Fruit fly (Drosophila melanogaster) whole organism, embryonic: ENCODE measurements around the gene CG5214.

Source experiments
- Asciz ChIP-seq: fragments of 200-800 bp; sonication (Bioruptor generic); optimal IDR thresholded peaks from 2 replicates; lab custom pipeline; 2017; ENCODE audit warnings: missing biosample characterization, mild to moderate bottlenecking, missing genetic modification characterization, missing genetic modification reagents
- Atf6 ChIP-seq: fragments of 200-800 bp; sonication (Bioruptor generic); IDR thresholded peaks from 2 replicates; pipeline ENCODE4 v1.3.6; 2022; ENCODE audit warnings: missing biosample characterization, missing genetic modification characterization
- CG10321 ChIP-seq: fragments of 200-800 bp; sonication (Bioruptor generic); IDR thresholded peaks from 2 replicates; pipeline ENCODE4 v1.3.6; 2022; ENCODE audit warnings: missing biosample characterization, missing genetic modification characterization
- CG11696 ChIP-seq: fragments of 200-800 bp; sonication (Bioruptor generic); IDR thresholded peaks from 2 replicates; pipeline ENCODE4 v1.3.6; 2022; ENCODE audit warnings: missing biosample characterization, missing genetic modification characterization
- CG12236 ChIP-seq: fragments of 200-800 bp; sonication (Bioruptor generic); optimal IDR thresholded peaks from 2 replicates; lab custom pipeline; 2016; ENCODE audit warnings: missing biosample characterization, missing genetic modification characterization
- CG13424 ChIP-seq: fragments of 200-800 bp; sonication (Bioruptor generic); optimal IDR thresholded peaks from 2 replicates; lab custom pipeline; 2019; ENCODE audit warnings: missing biosample characterization, mild to moderate bottlenecking, missing genetic modification characterization, moderate library complexity
- CG15073 ChIP-seq: fragments of 200-800 bp; sonication (Bioruptor generic); optimal IDR thresholded peaks from 2 replicates; lab custom pipeline; 2016; ENCODE audit warnings: missing biosample characterization, missing genetic modification characterization
- CG15696 ChIP-seq: fragments of 200-800 bp; sonication (Bioruptor generic); optimal IDR thresholded peaks from 2 replicates; lab custom pipeline; 2019; ENCODE audit warnings: missing biosample characterization, mild to moderate bottlenecking, missing genetic modification characterization, moderate library complexity
- CG1647 ChIP-seq: fragments of 200-800 bp; sonication (Bioruptor generic); optimal IDR thresholded peaks from 3 replicates; lab custom pipeline; 2016; ENCODE audit warnings: missing biosample characterization, missing genetic modification characterization
- CG16779 ChIP-seq: fragments of 200-800 bp; sonication (Bioruptor generic); IDR thresholded peaks from 2 replicates; pipeline ENCODE4 v1.3.6; 2022; ENCODE audit warnings: missing biosample characterization, missing genetic modification characterization
- CG17359 ChIP-seq: fragments of 200-800 bp; sonication (Bioruptor generic); optimal IDR thresholded peaks from 3 replicates; lab custom pipeline; 2018; ENCODE audit warnings: missing biosample characterization, mild to moderate bottlenecking, missing genetic modification characterization, moderate library complexity
- CG2199 ChIP-seq: fragments of 200-800 bp; sonication (Bioruptor generic); IDR thresholded peaks from 3 replicates; pipeline ENCODE4 v1.3.6; 2022; ENCODE audit warnings: missing biosample characterization, missing genetic modification characterization
- CG2202 ChIP-seq: fragments of 200-800 bp; sonication (Bioruptor generic); optimal IDR thresholded peaks from 2 replicates; lab custom pipeline; 2018; ENCODE audit warnings: missing biosample characterization, mild to moderate bottlenecking, missing genetic modification characterization
- CG30020 ChIP-seq: fragments of 200-800 bp; optimal IDR thresholded peaks from 2 replicates; lab custom pipeline; 2019; ENCODE audit warnings: missing biosample characterization, mild to moderate bottlenecking, missing genetic modification characterization, moderate library complexity
- CG3163 ChIP-seq: fragments of 200-800 bp; sonication (Bioruptor generic); optimal IDR thresholded peaks from 3 replicates; lab custom pipeline; 2016; ENCODE audit warnings: missing biosample characterization, missing genetic modification characterization
- CG32532 ChIP-seq: fragments of 200-800 bp; sonication (Bioruptor generic); IDR thresholded peaks from 2 replicates; pipeline ENCODE4 v1.3.6; 2022; ENCODE audit warnings: missing biosample characterization, missing genetic modification characterization
- CG3407 ChIP-seq: fragments of 200-800 bp; sonication (Bioruptor generic); optimal IDR thresholded peaks from 2 replicates; lab custom pipeline; 2018; ENCODE audit warnings: missing biosample characterization, mild to moderate bottlenecking, missing genetic modification characterization
- CG4360 ChIP-seq: fragments of 200-800 bp; sonication (Bioruptor generic); IDR thresholded peaks from 2 replicates; pipeline ENCODE4 v1.3.6; 2022; ENCODE audit warnings: missing biosample characterization, missing genetic modification characterization
- CG9215 ChIP-seq: fragments of 200-800 bp; sonication (Bioruptor generic); IDR thresholded peaks from 2 replicates; pipeline ENCODE4 v1.3.6; 2022; ENCODE audit warnings: missing biosample characterization, missing genetic modification characterization
- Chrac-16 ChIP-seq: fragments of 200-800 bp; sonication (Bioruptor generic); optimal IDR thresholded peaks from 3 replicates; lab custom pipeline; 2016; ENCODE audit warnings: missing biosample characterization, missing genetic modification characterization
- Dbx ChIP-seq: fragments of 200-800 bp; sonication (Bioruptor generic); IDR thresholded peaks from 3 replicates; pipeline ENCODE4 v1.3.6; 2022; ENCODE audit warnings: missing biosample characterization, missing genetic modification characterization
- Dip3 ChIP-seq: fragments of 200-800 bp; sonication (Bioruptor generic); optimal IDR thresholded peaks from 3 replicates; lab custom pipeline; 2016; ENCODE audit warnings: missing biosample characterization, missing genetic modification characterization
- E2f2 ChIP-seq: fragments of 200-800 bp; sonication (Bioruptor generic); IDR thresholded peaks from 2 replicates; pipeline ENCODE4 v1.3.6; 2022; ENCODE audit warnings: missing biosample characterization, missing genetic modification characterization
- Ets97D ChIP-seq: fragments of 200-800 bp; sonication (Bioruptor generic); optimal IDR thresholded peaks from 3 replicates; lab custom pipeline; 2016; ENCODE audit warnings: missing biosample characterization, missing genetic modification characterization
- Fer1 ChIP-seq: fragments of 200-800 bp; sonication (Bioruptor generic); optimal IDR thresholded peaks from 2 replicates; lab custom pipeline; 2017; ENCODE audit warnings: missing biosample characterization, mild to moderate bottlenecking, missing genetic modification characterization
- HLH4C ChIP-seq: fragments of 200-800 bp; sonication (Bioruptor generic); IDR thresholded peaks from 3 replicates; pipeline ENCODE4 v1.3.6; 2022; ENCODE audit warnings: missing biosample characterization, missing genetic modification characterization; ENCODE audit not compliant: partially characterized antibody
- Hr78 ChIP-seq, 2 experiments: fragments of 200-800 bp in 1 of 2; fragments of >200 bp in 1 of 2; sonication (Bioruptor generic) in 1 of 2; optimal IDR thresholded peaks; 2 replicates each; lab custom pipeline; 2017 to 2019; ENCODE audit warnings: missing biosample characterization in 2 of 2, missing genetic modification characterization in 2 of 2, mild to moderate bottlenecking in 1 of 2, moderate library complexity in 1 of 2
- Meics ChIP-seq: fragments of 200-800 bp; sonication (Bioruptor generic); optimal IDR thresholded peaks from 2 replicates; lab custom pipeline; 2017; ENCODE audit warnings: missing biosample characterization, mild to moderate bottlenecking, missing genetic modification characterization
- Mrtf ChIP-seq: fragments of 200-800 bp; sonication (Bioruptor generic); IDR thresholded peaks from 3 replicates; pipeline ENCODE4 v1.3.6; 2022; ENCODE audit warnings: missing biosample characterization, missing genetic modification characterization
- Oli ChIP-seq: fragments of 200-800 bp; sonication (Bioruptor generic); optimal IDR thresholded peaks from 2 replicates; lab custom pipeline; 2018; ENCODE audit warnings: missing biosample characterization, mild to moderate bottlenecking, missing genetic modification characterization, moderate library complexity
- Ssrp ChIP-seq: fragments of 200-800 bp; sonication (Bioruptor generic); optimal IDR thresholded peaks from 2 replicates; lab custom pipeline; 2018; ENCODE audit warnings: missing biosample characterization, mild to moderate bottlenecking, missing genetic modification characterization, moderate library complexity
- Usf ChIP-seq: fragments of 200-800 bp; sonication (Bioruptor generic); optimal IDR thresholded peaks from 2 replicates; lab custom pipeline; 2017; ENCODE audit warnings: missing genotype, missing biosample characterization, missing genetic modification characterization
- ara ChIP-seq: fragments of 200-800 bp; sonication (Bioruptor generic); IDR thresholded peaks from 2 replicates; pipeline ENCODE4 v1.3.6; 2022; ENCODE audit warnings: missing biosample characterization, missing genetic modification characterization
- ase ChIP-seq: fragments of 200-800 bp; sonication (Bioruptor generic); IDR thresholded peaks from 3 replicates; pipeline ENCODE4 v1.3.6; 2022; ENCODE audit warnings: missing biosample characterization, missing genetic modification characterization
- bab2 ChIP-seq: fragments of 200-800 bp; sonication (Bioruptor generic); optimal IDR thresholded peaks from 2 replicates; lab custom pipeline; 2016; ENCODE audit warnings: missing biosample characterization, missing genetic modification characterization
- bbx ChIP-seq: fragments of 200-800 bp; sonication (Bioruptor generic); IDR thresholded peaks from 2 replicates; pipeline ENCODE4 v1.3.6; 2022; ENCODE audit warnings: missing biosample characterization, missing genetic modification characterization; ENCODE audit not compliant: partially characterized antibody
- crc ChIP-seq: fragments of 200-800 bp; sonication (Bioruptor generic); optimal IDR thresholded peaks from 2 replicates; lab custom pipeline; 2016; ENCODE audit warnings: missing biosample characterization, missing genetic modification characterization
- dm ChIP-seq: fragments of 200-800 bp; sonication (Bioruptor generic); optimal IDR thresholded peaks from 3 replicates; lab custom pipeline; 2016; ENCODE audit warnings: missing biosample characterization, missing genetic modification characterization
- ewg ChIP-seq: fragments of 200-800 bp; sonication (Bioruptor generic); optimal IDR thresholded peaks from 3 replicates; lab custom pipeline; 2017; ENCODE audit warnings: mild to moderate bottlenecking, missing biosample characterization, missing genetic modification reagents, missing genetic modification characterization
- gfzf ChIP-seq: fragments of 200-800 bp; sonication (Bioruptor generic); optimal IDR thresholded peaks from 2 replicates; lab custom pipeline; 2016; ENCODE audit warnings: missing biosample characterization, mild to moderate bottlenecking, missing genetic modification characterization, moderate library complexity
- gsb-n ChIP-seq: fragments of 200-800 bp; sonication (Bioruptor generic); optimal IDR thresholded peaks from 3 replicates; lab custom pipeline; 2018; ENCODE audit warnings: missing biosample characterization, mild to moderate bottlenecking, missing genetic modification characterization
- ham ChIP-seq: fragments of 200-800 bp; sonication (Bioruptor generic); IDR thresholded peaks from 2 replicates; pipeline ENCODE4 v1.3.6; 2022; ENCODE audit warnings: missing biosample characterization, missing genetic modification characterization
- otp ChIP-seq: fragments of 200-800 bp; sonication (Bioruptor generic); IDR thresholded peaks from 3 replicates; pipeline ENCODE4, ENCODE4 v1.3.6; 2022; ENCODE audit warnings: missing biosample characterization, missing genetic modification characterization
- pfk ChIP-seq: fragments of 200-800 bp; sonication (Bioruptor generic); optimal IDR thresholded peaks from 2 replicates; lab custom pipeline; 2018; ENCODE audit warnings: missing biosample characterization, mild to moderate bottlenecking, missing genetic modification characterization, moderate library complexity
- pnt ChIP-seq: fragments of 200-800 bp; sonication (Bioruptor generic); optimal IDR thresholded peaks from 3 replicates; lab custom pipeline; 2016; ENCODE audit warnings: missing biosample characterization, missing genetic modification characterization
- rib ChIP-seq: fragments of 200-800 bp; sonication (Bioruptor generic); IDR thresholded peaks from 2 replicates; pipeline ENCODE4 v1.3.6; 2022; ENCODE audit warnings: missing biosample characterization, missing genetic modification characterization
- run ChIP-seq: fragments of 200-800 bp; sonication (Bioruptor generic); optimal IDR thresholded peaks from 3 replicates; lab custom pipeline; 2018; ENCODE audit warnings: missing biosample characterization, mild to moderate bottlenecking, missing genetic modification characterization
- ssp ChIP-seq: fragments of 200-800 bp; sonication (Bioruptor generic); IDR thresholded peaks from 2 replicates; pipeline ENCODE4 v1.3.6; 2022; ENCODE audit warnings: missing biosample characterization, missing genetic modification characterization
- tup ChIP-seq: fragments of 200-800 bp; sonication (Bioruptor generic); optimal IDR thresholded peaks from 2 replicates; lab custom pipeline; 2016; ENCODE audit warnings: missing biosample characterization, mild to moderate bottlenecking, missing genetic modification characterization, moderate library complexity
- z ChIP-seq: fragments of 200-800 bp; sonication (Bioruptor generic); IDR thresholded peaks from 3 replicates; pipeline ENCODE4 v1.3.6; 2022; ENCODE audit warnings: missing biosample characterization, missing genetic modification characterization
- zfh2 ChIP-seq: fragments of 200-800 bp; sonication (Bioruptor generic); optimal IDR thresholded peaks from 2 replicates; lab custom pipeline; 2016; ENCODE audit warnings: missing biosample characterization, missing genetic modification characterization

Gene CG5214

DNA sequence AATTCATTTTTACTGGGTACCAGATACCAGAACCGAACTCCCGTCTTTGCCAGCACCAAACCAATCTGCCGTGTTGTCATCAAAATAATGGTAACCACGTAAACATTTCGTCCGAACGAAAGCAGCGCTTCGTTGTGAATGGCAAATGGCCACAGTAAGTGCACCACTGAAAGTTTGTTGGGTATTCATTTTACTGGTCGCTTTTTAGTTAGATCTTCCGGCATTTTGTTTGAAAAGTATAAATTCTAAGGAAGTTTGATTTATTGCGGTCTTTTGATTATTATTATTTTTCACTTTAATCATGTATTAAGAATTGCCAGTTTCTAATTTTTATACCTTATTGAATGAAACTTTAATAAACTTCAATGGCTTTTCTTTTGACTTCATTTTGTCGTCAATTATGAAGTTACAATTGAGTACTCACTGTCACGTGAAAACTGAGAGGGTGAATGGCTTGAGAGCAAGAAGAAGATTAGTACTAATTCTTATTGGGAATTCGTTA lies 29.6 kb upstream of the CG5214 start, which contains the start of gene ZnT86D (continued):
- TF ChIP-seq tup (GFP tag; lab: Kevin White, UChicago) (no peak), CG15696 (tag; lab: Kevin White, UChicago) (peak; percentile 55), CG10321 (GFP tag; lab: Robert Waterston, UW) (peak; percentile 80), ham (GFP tag; lab: Robert Waterston, UW) (no peak), CG32532 (GFP tag; lab: Robert Waterston, UW) (peak; percentile 68), bab2 (GFP tag; lab: Kevin White, UChicago) (peak; percentile 49), ase (GFP tag; lab: Robert Waterston, UW) (no peak), run (tag; lab: Kevin White, UChicago) (no peak), Atf6 (GFP tag; lab: Robert Waterston, UW) (no peak; the same call in 1 of the 2 replicates), Dip3 (GFP tag; lab: Kevin White, UChicago) (peak; percentile 44), Meics (GFP tag; lab: Kevin White, UChicago) (peak; percentile 75), Usf (no peak), ara (GFP tag; lab: Robert Waterston, UW) (0 out of 2 replicates have a peak, but pooled peaks have one; percentile 8), rib (GFP tag; lab: Robert Waterston, UW) (no peak), ssp (GFP tag; lab: Robert Waterston, UW) (no peak), dm (GFP tag; lab: Kevin White, UChicago) (peak; percentile 21), Chrac-16 (GFP tag; lab: Kevin White, UChicago) (peak; percentile 33), CG13424 (tag; lab: Kevin White, UChicago) (peak; percentile 79), CG9215 (peak; percentile 73), Mrtf (GFP tag; lab: Robert Waterston, UW) (peak; percentile 60; the same call in 2 of the 3 replicates), otp (no peak), bbx (no peak; the same call in 1 of the 2 replicates), crc (GFP tag; lab: Kevin White, UChicago) (no peak), CG1647 (GFP tag; lab: Kevin White, UChicago) (peak; percentile 22), z (GFP tag; lab: Robert Waterston, UW) (no peak), zfh2 (GFP tag; lab: Kevin White, UChicago) (peak; percentile 72), pfk (GFP tag; lab: Kevin White, UChicago) (peak; percentile 31), CG12236 (GFP tag; lab: Kevin White, UChicago) (no peak), CG15073 (GFP tag; lab: Kevin White, UChicago) (no peak), Ssrp (tag; lab: Kevin White, UChicago) (peak; percentile 36), Asciz (GFP tag; lab: Kevin White, UChicago) (peak; percentile 5), ewg (GFP tag; lab: Kevin White, UChicago) (peak; percentile 10), E2f2 (GFP tag; lab: Robert Waterston, UW) (peak; percentile 26; the same call in 1 of the 2 replicates), CG2202 (no peak), CG4360 (no peak), CG17359 (tag; lab: Kevin White, UChicago) (peak; percentile 51), CG2199 (GFP tag; lab: Robert Waterston, UW) (no peak), CG3407 (GFP tag; lab: Kevin White, UChicago) (no peak), Hr78 (GFP tag; optimal IDR thresholded peaks at IDR 0.05; lab: Kevin White, UChicago) (no peak), CG11696 (GFP tag; lab: Robert Waterston, UW) (no peak), gfzf (GFP tag; lab: Kevin White, UChicago) (peak; percentile 13), Fer1 (GFP tag; lab: Kevin White, UChicago) (peak; percentile 67), CG30020 (tag; lab: Kevin White, UChicago) (peak; percentile 47), Oli (peak; percentile 44), HLH4C (GFP tag; lab: Robert Waterston, UW) (no peak), Ets97D (peak; percentile 57), pnt (GFP tag; lab: Kevin White, UChicago) (peak; percentile 22), Dbx (GFP tag; lab: Robert Waterston, UW) (peak; percentile 58; the same call in 2 of the 3 replicates), gsb-n (peak; percentile 20), CG16779 (no peak), CG3163 (peak; percentile 47)
